Worm (Caenorhabditis elegans) whole organism, midembryonic: ENCODE data around the gene npp-1.

Experiments used
- cog-1 ChIP-seq: sonication (generic microtip); optimal IDR thresholded peaks from 2 replicates; lab custom pipeline; 2016; ENCODE audit warnings: missing genetic modification characterization, missing compliant biosample characterization
- flt-1 ChIP-seq: fragments of 200-800 bp; sonication (Bioruptor generic); IDR thresholded peaks from 2 replicates; pipeline ENCODE4 v1.3.6; 2022; ENCODE audit warnings: missing genetic modification characterization, missing compliant biosample characterization
- klf-2 ChIP-seq: fragments of 200-800 bp; sonication (Bioruptor generic); conservative IDR thresholded peaks from 2 replicates; pipeline ENCODE4 v1.3.6; 2022; ENCODE audit warnings: missing genetic modification reagents, missing genetic modification characterization, missing compliant biosample characterization
- ref-1 ChIP-seq: fragments of 200-800 bp; sonication (Bioruptor generic); conservative IDR thresholded peaks from 2 replicates; pipeline ENCODE4 v1.3.6; 2022; ENCODE audit warnings: missing genetic modification reagents, missing genetic modification characterization, missing compliant biosample characterization
- tab-1 ChIP-seq: fragments of 200-800 bp; sonication (Bioruptor generic); IDR thresholded peaks from 2 replicates; pipeline ENCODE4 v1.3.6; 2022; ENCODE audit warnings: missing genetic modification characterization, missing compliant biosample characterization
- ztf-29 ChIP-seq: fragments of 200-800 bp; sonication (Bioruptor generic); IDR thresholded peaks from 2 replicates; pipeline ENCODE4 v1.3.6; 2022; ENCODE audit warnings: missing genetic modification reagents, missing genetic modification characterization, missing compliant biosample characterization

- no peak for TF ChIP-seq flt-1 (GFP tag; lab: Robert Waterston, UW)
- TF ChIP-seq ref-1 (GFP tag; lab: Robert Waterston, UW): no peak
- no peak for TF ChIP-seq cog-1 (tag; lab: Kevin White, UChicago)
- no peak for TF ChIP-seq ztf-29 (GFP tag; lab: Robert Waterston, UW)
- no peak for TF ChIP-seq klf-2 (GFP tag; lab: Robert Waterston, UW)
- TF ChIP-seq tab-1 (GFP tag; lab: Robert Waterston, UW): no peak
Measured at ce11 chrIV:9872210-9872609, 13.9 kb downstream of the npp-1 start.
